Worm (Caenorhabditis elegans) whole organism, early embryonic: Measurements from ENCODE around the gene B0391.14.

Experiments used
- B0310.2 ChIP-seq: sonication (generic microtip); optimal IDR thresholded peaks from 2 replicates; lab custom pipeline; 2016; ENCODE audit warnings: mild to moderate bottlenecking, missing genetic modification characterization, missing compliant biosample characterization
- F13C5.2 ChIP-seq: sonication (generic microtip); optimal IDR thresholded peaks from 2 replicates; lab custom pipeline; 2017; ENCODE audit warnings: mild to moderate bottlenecking, missing genetic modification characterization, inconsistent platforms, missing compliant biosample characterization
- aly-1 ChIP-seq: sonication (generic microtip); optimal IDR thresholded peaks from 2 replicates; lab custom pipeline; 2016; ENCODE audit warnings: missing genetic modification characterization, missing compliant biosample characterization
- ama-1 ChIP-seq: fragments of 150-350 bp; optimal IDR thresholded peaks from 2 replicates; lab custom pipeline; 2014
- ceh-13 ChIP-seq: fragments of 200-800 bp; sonication (Bioruptor generic); optimal IDR thresholded peaks from 2 replicates; lab custom pipeline; 2018; ENCODE audit warnings: mild to moderate bottlenecking, missing genetic modification characterization, missing compliant biosample characterization
- ceh-36 ChIP-seq: sonication (generic microtip); optimal IDR thresholded peaks from 2 replicates; lab custom pipeline; 2016; ENCODE audit warnings: missing genetic modification characterization, inconsistent platforms, missing compliant biosample characterization
- ets-7 ChIP-seq: sonication (generic microtip); optimal IDR thresholded peaks from 2 replicates; lab custom pipeline; 2016; ENCODE audit warnings: missing genotype, missing genetic modification characterization, missing compliant biosample characterization
- flt-1 ChIP-seq: fragments of 200-800 bp; sonication (Bioruptor generic); IDR thresholded peaks from 2 replicates; pipeline ENCODE4 v1.3.6; 2022; ENCODE audit warnings: missing genetic modification characterization, missing compliant biosample characterization
- hmbx-1 ChIP-seq: sonication (generic microtip); optimal IDR thresholded peaks from 2 replicates; lab custom pipeline; 2016; ENCODE audit warnings: mild to moderate bottlenecking, missing genetic modification characterization, missing compliant biosample characterization
- hmg-4 ChIP-seq: fragments of 200-800 bp; sonication (Bioruptor generic); optimal IDR thresholded peaks from 2 replicates; lab custom pipeline; 2018; ENCODE audit warnings: mild to moderate bottlenecking, missing genetic modification characterization, missing compliant biosample characterization
- hnd-1 ChIP-seq: sonication (generic microtip); optimal IDR thresholded peaks from 2 replicates; lab custom pipeline; 2016; ENCODE audit warnings: missing genetic modification characterization, missing compliant biosample characterization
- pes-1 ChIP-seq: fragments of 200-800 bp; sonication (Bioruptor generic); IDR thresholded peaks from 2 replicates; pipeline ENCODE4 v1.3.6; 2022; ENCODE audit warnings: missing genetic modification reagents, missing genetic modification characterization, missing compliant biosample characterization
- scrt-1 ChIP-seq: fragments of 200-800 bp; sonication (Bioruptor generic); IDR thresholded peaks from 2 replicates; pipeline ENCODE4 v1.3.6; 2022; ENCODE audit warnings: missing genetic modification characterization, missing compliant biosample characterization
- sea-1 ChIP-seq: fragments of 200-800 bp; sonication (Bioruptor generic); conservative IDR thresholded peaks from 2 replicates; pipeline ENCODE4 v1.3.6; 2022; ENCODE audit warnings: missing genetic modification characterization, missing compliant biosample characterization
- tbx-11 ChIP-seq: fragments of 200-800 bp; sonication (Bioruptor generic); IDR thresholded peaks from 2 replicates; pipeline ENCODE4 v1.3.6; 2022; ENCODE audit warnings: missing genetic modification characterization, missing compliant biosample characterization
- tbx-37 ChIP-seq: fragments of 200-800 bp; sonication (Bioruptor generic); conservative IDR thresholded peaks from 2 replicates; pipeline ENCODE4 v1.3.6; 2022; ENCODE audit warnings: missing genetic modification reagents, missing genetic modification characterization, missing compliant biosample characterization
- tra-4 ChIP-seq: sonication (generic microtip); optimal IDR thresholded peaks from 2 replicates; lab custom pipeline; 2017; ENCODE audit warnings: missing genetic modification characterization, missing compliant biosample characterization

B0391.14 gene

ce11 chrV:15612886-15613285 lies 13.2 kb upstream of the B0391.14 start, which contains the start of gene str-263:
str-263 (plus strand) TSS chrV:15613186.
- TF ChIP-seq pes-1 (GFP tag; lab: Robert Waterston, UW) (no peak), scrt-1 (GFP tag; lab: Robert Waterston, UW) (no peak), hmg-4 (GFP tag; lab: Kevin White, UChicago) (no peak), ama-1 (no peak)

ce11 chrV:15610350-15610940 lies 10.8 kb upstream of the B0391.14 start, which contains the start of the genes fbxa-153 and str-12:
fbxa-153 (minus strand) TSS chrV:15610384.
str-12 (plus strand) TSS chrV:15610890.
- TF ChIP-seq hmg-4 (GFP tag; lab: Kevin White, UChicago) (peak; percentile 16), tbx-11 (GFP tag; lab: Robert Waterston, UW) (no peak), pes-1 (GFP tag; lab: Robert Waterston, UW) (no peak), ets-7 (tag; lab: Kevin White, UChicago) (no peak), F13C5.2 (peak; percentile 9), flt-1 (GFP tag; lab: Robert Waterston, UW) (no peak), tra-4 (tag; lab: Kevin White, UChicago) (no peak), B0310.2 (tag; lab: Kevin White, UChicago) (no peak), sea-1 (GFP tag; lab: Robert Waterston, UW) (0 out of 2 replicates have a peak, but pooled peaks have one; percentile 19), hnd-1 (tag; lab: Kevin White, UChicago) (no peak), scrt-1 (GFP tag; lab: Robert Waterston, UW) (no peak), aly-1 (tag; lab: Kevin White, UChicago) (no peak), ceh-36 (no peak), hmbx-1 (tag; lab: Kevin White, UChicago) (no peak), ceh-13 (GFP tag; lab: Kevin White, UChicago) (no peak)

ce11 chrV:15605045-15605444 lies 5.4 kb upstream of the B0391.14 start, which contains the start of gene fbxa-154:
fbxa-154 (minus strand) TSS chrV:15605145.
- TF ChIP-seq ets-7 (tag; lab: Kevin White, UChicago) = no peak
- TF ChIP-seq tbx-37 (GFP tag; lab: Robert Waterston, UW) = no peak
- no peak for TF ChIP-seq hmg-4 (GFP tag; lab: Kevin White, UChicago)
- TF ChIP-seq tbx-11 (GFP tag; lab: Robert Waterston, UW) = no peak
- no peak for TF ChIP-seq aly-1 (tag; lab: Kevin White, UChicago)
- TF ChIP-seq tra-4 (tag; lab: Kevin White, UChicago) = no peak
- no peak for TF ChIP-seq hmbx-1 (tag; lab: Kevin White, UChicago)
- TF ChIP-seq ceh-36 = no peak
- no peak for TF ChIP-seq flt-1 (GFP tag; lab: Robert Waterston, UW)
- no peak for TF ChIP-seq ceh-13 (GFP tag; lab: Kevin White, UChicago)
- TF ChIP-seq B0310.2 (tag; lab: Kevin White, UChicago) = no peak
- no peak for TF ChIP-seq pes-1 (GFP tag; lab: Robert Waterston, UW)
- no peak for TF ChIP-seq hnd-1 (tag; lab: Kevin White, UChicago)
- TF ChIP-seq ama-1 = no peak
- TF ChIP-seq F13C5.2 = no peak
- TF ChIP-seq sea-1 (GFP tag; lab: Robert Waterston, UW) = no peak

- TF ChIP-seq hmbx-1 (tag; lab: Kevin White, UChicago) (no peak), hmg-4 (GFP tag; lab: Kevin White, UChicago) (no peak), flt-1 (GFP tag; lab: Robert Waterston, UW) (no peak), pes-1 (GFP tag; lab: Robert Waterston, UW) (no peak), ceh-13 (GFP tag; lab: Kevin White, UChicago) (no peak), tra-4 (tag; lab: Kevin White, UChicago) (no peak)
Measured at ce11 chrV:15602253-15602652, 2.6 kb upstream of the B0391.14 start, which contains the start of gene fbxa-152. fbxa-152 (minus strand) TSS chrV:15602353.

- TF ChIP-seq F13C5.2 = no peak
- TF ChIP-seq tbx-11 (GFP tag; lab: Robert Waterston, UW) = no peak
- TF ChIP-seq scrt-1 (GFP tag; lab: Robert Waterston, UW) = no peak
- TF ChIP-seq hmg-4 (GFP tag; lab: Kevin White, UChicago) = no peak
- TF ChIP-seq hnd-1 (tag; lab: Kevin White, UChicago) = no peak
- TF ChIP-seq tbx-37 (GFP tag; lab: Robert Waterston, UW) = no peak
- TF ChIP-seq B0310.2 (tag; lab: Kevin White, UChicago) = no peak
- TF ChIP-seq pes-1 (GFP tag; lab: Robert Waterston, UW) = no peak
Measured at ce11 chrV:15594573-15594972, 5.1 kb downstream of the B0391.14 start, which contains the start of gene fbxa-139. fbxa-139 (minus strand) TSS chrV:15594673.

- 0 out of 2 replicates have a peak, but pooled peaks have one; percentile 41 for TF ChIP-seq scrt-1 (GFP tag; lab: Robert Waterston, UW)
- 0 out of 2 replicates have a peak, but pooled peaks have one; percentile 39 for TF ChIP-seq tbx-11 (GFP tag; lab: Robert Waterston, UW)
Measured at ce11 chrV:15590183-15590667, 9.4 kb downstream of the B0391.14 start, which contains the start of gene F28F8.7. F28F8.7 (minus strand) TSS chrV:15590617.

ce11 chrV:15578386-15578785 lies 21.3 kb downstream of the B0391.14 start, which contains the start of gene F28F8.9:
F28F8.9 (minus strand) TSS chrV:15578673.
- TF ChIP-seq hmbx-1 (tag; lab: Kevin White, UChicago) (no peak), sea-1 (GFP tag; lab: Robert Waterston, UW) (no peak), pes-1 (GFP tag; lab: Robert Waterston, UW) (no peak), B0310.2 (tag; lab: Kevin White, UChicago) (no peak), aly-1 (tag; lab: Kevin White, UChicago) (no peak), scrt-1 (GFP tag; lab: Robert Waterston, UW) (no peak), hmg-4 (GFP tag; lab: Kevin White, UChicago) (no peak), tbx-11 (GFP tag; lab: Robert Waterston, UW) (no peak), hnd-1 (tag; lab: Kevin White, UChicago) (no peak), ets-7 (tag; lab: Kevin White, UChicago) (no peak), ceh-13 (GFP tag; lab: Kevin White, UChicago) (no peak), ceh-36 (no peak), F13C5.2 (no peak), flt-1 (GFP tag; lab: Robert Waterston, UW) (no peak), tbx-37 (GFP tag; lab: Robert Waterston, UW) (no peak), ama-1 (no peak), tra-4 (tag; lab: Kevin White, UChicago) (no peak)
